Fruit fly (Drosophila melanogaster) whole organism: ENCODE measurements around the gene CG31729.

Experiments used
- Dll ChIP-seq: fragments of >200 bp; optimal IDR thresholded peaks from 2 replicates; lab custom pipeline; 2017
- EcR ChIP-seq, 2 experiments: fragments of >200 bp; optimal IDR thresholded peaks; 2 replicates each; lab custom pipeline; 2017; ENCODE audit warnings: missing biosample characterization in 2 of 2, missing genetic modification characterization in 2 of 2, missing genetic modification reagents in 2 of 2
- pan ChIP-seq: fragments of >200 bp; optimal IDR thresholded peaks from 2 replicates; lab custom pipeline; 2017
- usp ChIP-seq: fragments of >200 bp; optimal IDR thresholded peaks from 2 replicates; lab custom pipeline; 2017; ENCODE audit warnings: missing biosample characterization, missing genetic modification characterization, mixed read lengths

dm6 chr2L:13306655-13307054 lies 16.9 kb downstream of the CG31729 start, which contains the start of gene CG43779:
- no peak for TF ChIP-seq EcR (GFP tag; optimal IDR thresholded peaks at IDR 0.05; lab: Kevin White, UChicago)
- no peak for TF ChIP-seq pan (lab: Kevin White, UChicago)
- TF ChIP-seq usp (GFP tag; lab: Kevin White, UChicago), result no peak
- TF ChIP-seq Dll, result no peak
